Fruit fly (Drosophila melanogaster): ENCODE measurements around the gene CG8003.
A peak's percentile ranks its signal among the peaks of the same experiment; 100 is the strongest.

Gene CG8003

dm6 chr3L:10682725-10683367 is 21.6 kb downstream of the CG8003 start (continued):
- TF ChIP-seq sob (GFP tag; IDR thresholded peaks at IDR 0.05) (peak; percentile 97), Atf6 (GFP tag; IDR thresholded peaks at IDR 0.05) (peak; percentile 99), NK7.1 (GFP tag; optimal IDR thresholded peaks at IDR 0.05) (peak; percentile 3), trh (GFP tag; optimal IDR thresholded peaks at IDR 0.05) (peak; percentile 93), ato (GFP tag; IDR thresholded peaks at IDR 0.05; ENCODE audit: partially characterized antibody) (no peak), dan (GFP tag; IDR thresholded peaks at IDR 0.05) (no peak; the same call in 1 of the 2 replicates), oc (tag; optimal IDR thresholded peaks at IDR 0.05) (peak; percentile 96), E2f1 (GFP tag; IDR thresholded peaks at IDR 0.05) (peak; percentile 96), Usf (GFP tag; optimal IDR thresholded peaks at IDR 0.05) (peak; percentile 97), pum (GFP tag; optimal IDR thresholded peaks at IDR 0.05) (peak; percentile 79), zen2 (GFP tag; IDR thresholded peaks at IDR 0.05; ENCODE audit: partially characterized antibody) (no peak), CG16779 (GFP tag; IDR thresholded peaks at IDR 0.05) (peak; percentile 71), tup (GFP tag; optimal IDR thresholded peaks at IDR 0.05) (peak; percentile 86), dati (GFP tag; IDR thresholded peaks at IDR 0.05) (peak; percentile 86), emc (GFP tag; optimal IDR thresholded peaks at IDR 0.05) (peak; percentile 71), Med (GFP tag) (peak; percentile 90), ERR (GFP tag; optimal IDR thresholded peaks at IDR 0.05) (peak; percentile 39), repo (GFP tag; optimal IDR thresholded peaks at IDR 0.05) (peak; percentile 40), Poxn (GFP tag; IDR thresholded peaks at IDR 0.05) (peak; percentile 91), YL-1 (GFP tag; optimal IDR thresholded peaks at IDR 0.05) (peak; percentile 95), dimm (GFP tag; IDR thresholded peaks at IDR 0.05) (peak; percentile 91), lbe (GFP tag; optimal IDR thresholded peaks at IDR 0.05) (peak; percentile 90), insv (GFP tag; optimal IDR thresholded peaks at IDR 0.05) (peak in 1 of 2 experiments; percentile 81), gsb (GFP tag; IDR thresholded peaks at IDR 0.05) (peak; percentile 95), H2.0 (GFP tag; IDR thresholded peaks at IDR 0.05) (peak; percentile 95), inv (GFP tag; IDR thresholded peaks at IDR 0.05; ENCODE audit: partially characterized antibody) (peak; percentile 14; the same call in 1 of the 2 replicates), CG10979 (tag; optimal IDR thresholded peaks at IDR 0.05) (peak; percentile 99), Neu2 (GFP tag; optimal IDR thresholded peaks at IDR 0.05; ENCODE audit: borderline replicate concordance) (no peak), HHEX (GFP tag; optimal IDR thresholded peaks at IDR 0.05) (peak; percentile 98), CG6765 (GFP tag; optimal IDR thresholded peaks at IDR 0.05) (peak; percentile 97), CG3407 (GFP tag; optimal IDR thresholded peaks at IDR 0.05) (peak; percentile 96), tgo (GFP tag; IDR thresholded peaks at IDR 0.05) (peak; percentile 97), CG33213 (GFP tag; optimal IDR thresholded peaks at IDR 0.05) (peak; percentile 63), ap (GFP tag; IDR thresholded peaks at IDR 0.05) (peak; percentile 94), Sox102F (GFP tag; optimal IDR thresholded peaks at IDR 0.05) (peak; percentile 98), pan (optimal IDR thresholded peaks at IDR 0.05) (no peak), pan (GFP tag; optimal IDR thresholded peaks at IDR 0.05 in 1 of 2, IDR thresholded peaks at IDR 0.05 in 1 of 2) (peak in 1 of 2 experiments; percentile 96), Hr78 (GFP tag; optimal IDR thresholded peaks at IDR 0.05) (peak in 1 of 2 experiments; percentile 91), esg (GFP tag; conservative IDR thresholded peaks at IDR 0.05) (peak; percentile 98), mirr (GFP tag; optimal IDR thresholded peaks at IDR 0.05) (peak; percentile 87), Meics (GFP tag; optimal IDR thresholded peaks at IDR 0.05) (peak; percentile 99), CG1832 (GFP tag; optimal IDR thresholded peaks at IDR 0.05) (no peak), B-H2 (GFP tag; optimal IDR thresholded peaks at IDR 0.05) (peak; percentile 95), CG34376 (GFP tag; optimal IDR thresholded peaks at IDR 0.05) (peak; percentile 98), crc (GFP tag; optimal IDR thresholded peaks at IDR 0.05) (peak; percentile 67), Spps (tag; optimal IDR thresholded peaks at IDR 0.05) (peak; percentile 89), CG6272 (GFP tag; IDR thresholded peaks at IDR 0.05) (peak; percentile 94), Rx (GFP tag; IDR thresholded peaks at IDR 0.05) (peak; percentile 88), dmrt11E (tag; optimal IDR thresholded peaks at IDR 0.05) (peak; percentile 96), CG4424 (GFP tag; optimal IDR thresholded peaks at IDR 0.05) (peak; percentile 99)

Measured in whole organism, embryonic.